Worm (Caenorhabditis elegans) whole organism, L1 larva: ENCODE data around the gene H13N06.7.

Experiments used
- ama-1 ChIP-seq: fragments of 150-350 bp; optimal IDR thresholded peaks from 2 replicates; lab custom pipeline; 2014
- dpl-1 ChIP-seq, 3 experiments: fragments of 150-350 bp in 2 of 3; sonication (generic microtip) in 1 of 3; optimal IDR thresholded peaks; 2 replicates each; lab custom pipeline; 2014 to 2017; ENCODE audit warnings: missing biosample characterization in 3 of 3, missing genetic modification characterization in 3 of 3, missing genetic modification reagents in 3 of 3
- elt-2 ChIP-seq: sonication (generic microtip); optimal IDR thresholded peaks from 2 replicates; lab custom pipeline; 2016; ENCODE audit warnings: missing genetic modification characterization, mild to moderate bottlenecking, inconsistent platforms, missing compliant biosample characterization, missing genetic modification reagents
- fos-1 ChIP-seq: fragments of 150-350 bp; optimal IDR thresholded peaks from 2 replicates; lab custom pipeline; 2014; ENCODE audit warnings: missing biosample characterization, missing genetic modification characterization
- lin-35 ChIP-seq, 2 experiments: fragments of 150-350 bp; optimal IDR thresholded peaks; 2 replicates each; lab custom pipeline; 2014; ENCODE audit warnings: missing biosample characterization in 2 of 2, missing genetic modification characterization in 2 of 2, missing genetic modification reagents in 2 of 2
- mdl-1 ChIP-seq, 2 experiments: fragments of 150-350 bp; optimal IDR thresholded peaks; 2 replicates each; lab custom pipeline; 2014 to 2017; ENCODE audit warnings: missing biosample characterization in 2 of 2, missing genetic modification characterization in 2 of 2, inconsistent platforms in 1 of 2
- nhr-11 ChIP-seq: fragments of 150-350 bp; optimal IDR thresholded peaks from 2 replicates; lab custom pipeline; 2014; ENCODE audit warnings: missing biosample characterization, missing genetic modification characterization
- nhr-12 ChIP-seq: sonication (generic microtip); optimal IDR thresholded peaks from 2 replicates; lab custom pipeline; 2017; ENCODE audit warnings: missing biosample characterization, missing genetic modification characterization
- nhr-77 ChIP-seq: fragments of 150-350 bp; optimal IDR thresholded peaks from 2 replicates; lab custom pipeline; 2014; ENCODE audit warnings: missing biosample characterization, missing genetic modification characterization
- nhr-84 ChIP-seq: sonication (generic microtip); optimal IDR thresholded peaks from 2 replicates; lab custom pipeline; 2017; ENCODE audit warnings: missing biosample characterization, missing genetic modification characterization
- skn-1 ChIP-seq: fragments of 150-350 bp; optimal IDR thresholded peaks from 2 replicates; lab custom pipeline; 2014; ENCODE audit warnings: missing biosample characterization, missing genetic modification characterization
- snpc-4 ChIP-seq: fragments of 150-350 bp; optimal IDR thresholded peaks from 2 replicates; lab custom pipeline; 2014; ENCODE audit warnings: missing biosample characterization, missing genetic modification characterization
- snu-23 ChIP-seq: sonication (generic microtip); optimal IDR thresholded peaks from 2 replicates; lab custom pipeline; 2016; ENCODE audit warnings: missing genetic modification characterization, missing compliant biosample characterization
- unc-62 ChIP-seq: fragments of 150-350 bp; optimal IDR thresholded peaks from 2 replicates; lab custom pipeline; 2014; ENCODE audit warnings: missing biosample characterization, missing genetic modification reagents, missing genetic modification characterization

DNA sequence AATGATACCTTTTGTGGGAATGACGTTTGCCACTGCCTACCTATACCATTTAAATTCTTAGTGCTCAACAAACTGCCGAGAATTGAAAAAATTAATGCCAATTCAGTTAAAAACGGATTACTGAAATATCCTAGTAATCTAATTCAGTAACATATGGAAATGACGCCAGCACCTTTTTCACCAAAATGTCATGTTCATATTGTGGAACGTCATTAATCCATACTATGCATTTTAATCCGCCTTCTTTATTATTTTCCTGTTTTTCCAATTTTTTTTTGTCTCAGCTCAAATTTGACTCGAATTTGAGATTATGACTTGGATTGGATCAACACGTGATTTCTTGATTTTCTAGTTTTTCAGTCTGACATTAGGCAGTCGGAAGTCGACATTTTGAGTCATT is 38.5 kb downstream of the H13N06.7 start:
- TF ChIP-seq fos-1 (tag; lab: Kevin White, UChicago) (no peak), unc-62 (no peak), nhr-11 (tag; lab: Kevin White, UChicago) (no peak), nhr-12 (tag; lab: Kevin White, UChicago) (no peak), snpc-4 (tag; lab: Kevin White, UChicago) (no peak), lin-35 (GFP tag; optimal IDR thresholded peaks at IDR 0.05; lab: Kevin White, UChicago) (no peak), nhr-77 (no peak), elt-2 (tag; lab: Kevin White, UChicago) (no peak), snu-23 (GFP tag; lab: Kevin White, UChicago) (no peak), skn-1 (no peak), dpl-1 (GFP tag; optimal IDR thresholded peaks at IDR 0.05; lab: Kevin White, UChicago) (no peak), nhr-84 (tag; lab: Kevin White, UChicago) (no peak), ama-1 (lab: Kevin White, UChicago) (no peak), mdl-1 (tag; optimal IDR thresholded peaks at IDR 0.05; lab: Kevin White, UChicago) (no peak)
